Worm (Caenorhabditis elegans) whole organism, mixed stage, embryonic: ENCODE results near the gene swd-2.2.

Experiments used
- M03D4.4 ChIP-seq: sonication (generic microtip); optimal IDR thresholded peaks from 2 replicates; lab custom pipeline; 2017; ENCODE audit warnings: mild to moderate bottlenecking, missing genetic modification characterization, missing compliant biosample characterization
- bed-3 ChIP-seq: fragments of 200-800 bp; sonication (Bioruptor generic); optimal IDR thresholded peaks from 3 replicates; lab custom pipeline; 2018; ENCODE audit warnings: mild to moderate bottlenecking, missing genetic modification characterization, moderate library complexity, missing compliant biosample characterization
- blmp-1 ChIP-seq: fragments of 150-350 bp; optimal IDR thresholded peaks from 2 replicates; lab custom pipeline; 2014; ENCODE audit warnings: missing biosample characterization, missing genetic modification characterization
- ceh-39 ChIP-seq: fragments of 150-350 bp; optimal IDR thresholded peaks from 2 replicates; lab custom pipeline; 2014; ENCODE audit warnings: missing biosample characterization, missing genetic modification characterization
- ceh-43 ChIP-seq: fragments of 200-800 bp; sonication (Bioruptor generic); optimal IDR thresholded peaks from 2 replicates; lab custom pipeline; 2018; ENCODE audit warnings: mild to moderate bottlenecking, missing genetic modification characterization, moderate library complexity, missing compliant biosample characterization
- ceh-83 ChIP-seq: fragments of 200-800 bp; sonication (Bioruptor generic); optimal IDR thresholded peaks from 2 replicates; lab custom pipeline; 2018; ENCODE audit warnings: mild to moderate bottlenecking, missing genetic modification characterization, missing compliant biosample characterization
- ces-1 ChIP-seq: fragments of 150-350 bp; optimal IDR thresholded peaks from 2 replicates; lab custom pipeline; 2014; ENCODE audit warnings: missing biosample characterization, missing genetic modification reagents, missing genetic modification characterization
- cnd-1 ChIP-seq: fragments of 200-800 bp; sonication (Bioruptor generic); optimal IDR thresholded peaks from 2 replicates; lab custom pipeline; 2018; ENCODE audit warnings: mild to moderate bottlenecking, missing genetic modification characterization, missing compliant biosample characterization
- drap-1 ChIP-seq: fragments of 200-800 bp; sonication (Bioruptor generic); optimal IDR thresholded peaks from 3 replicates; lab custom pipeline; 2018; ENCODE audit warnings: mild to moderate bottlenecking, missing genetic modification characterization, missing compliant biosample characterization
- elt-1 ChIP-seq: sonication (generic microtip); optimal IDR thresholded peaks from 2 replicates; lab custom pipeline; 2017; ENCODE audit warnings: missing genetic modification characterization, mild to moderate bottlenecking, missing compliant biosample characterization, antibody characterized with exemption, moderate library complexity, borderline replicate concordance; ENCODE audit not compliant: insufficient read depth
- elt-3 ChIP-seq: fragments of 150-350 bp; optimal IDR thresholded peaks from 2 replicates; lab custom pipeline; 2014; ENCODE audit warnings: missing biosample characterization, missing genetic modification characterization
- flh-1 ChIP-seq: fragments of 200-800 bp; sonication (Bioruptor generic); optimal IDR thresholded peaks from 2 replicates; lab custom pipeline; 2018; ENCODE audit warnings: mild to moderate bottlenecking, missing genetic modification characterization, moderate library complexity, missing compliant biosample characterization
- ham-2 ChIP-seq: fragments of 200-800 bp; sonication (Bioruptor generic); optimal IDR thresholded peaks from 2 replicates; lab custom pipeline; 2018; ENCODE audit warnings: mild to moderate bottlenecking, missing genetic modification characterization, missing compliant biosample characterization
- hlh-1 ChIP-seq: fragments of 150-350 bp; optimal IDR thresholded peaks from 2 replicates; lab custom pipeline; 2014; ENCODE audit warnings: missing biosample characterization, missing genetic modification reagents, missing genetic modification characterization
- lin-13 ChIP-seq: fragments of 150-350 bp; optimal IDR thresholded peaks from 2 replicates; lab custom pipeline; 2014; ENCODE audit warnings: missing biosample characterization, missing genetic modification characterization
- lin-32 ChIP-seq: fragments of 200-800 bp; sonication (Bioruptor generic); optimal IDR thresholded peaks from 2 replicates; lab custom pipeline; 2018; ENCODE audit warnings: mild to moderate bottlenecking, missing genetic modification characterization, missing compliant biosample characterization
- lsy-2 ChIP-seq: fragments of 150-350 bp; optimal IDR thresholded peaks from 2 replicates; lab custom pipeline; 2014; ENCODE audit warnings: missing biosample characterization, missing genetic modification characterization
- mab-5 ChIP-seq: fragments of 150-350 bp; optimal IDR thresholded peaks from 2 replicates; lab custom pipeline; 2014; ENCODE audit warnings: missing biosample characterization, missing genetic modification characterization
- mep-1 ChIP-seq: fragments of 150-350 bp; optimal IDR thresholded peaks from 2 replicates; lab custom pipeline; 2017; ENCODE audit warnings: missing biosample characterization, missing genetic modification reagents, missing genetic modification characterization, inconsistent platforms
- mls-2 ChIP-seq: sonication (generic microtip); optimal IDR thresholded peaks from 2 replicates; lab custom pipeline; 2016; ENCODE audit warnings: mild to moderate bottlenecking, missing genetic modification characterization, moderate library complexity, missing compliant biosample characterization
- nhr-12 ChIP-seq: fragments of 150-350 bp; optimal IDR thresholded peaks from 2 replicates; lab custom pipeline; 2014; ENCODE audit warnings: missing biosample characterization, missing genetic modification characterization
- nhr-2 ChIP-seq: fragments of 150-350 bp; optimal IDR thresholded peaks from 2 replicates; lab custom pipeline; 2014; ENCODE audit warnings: missing biosample characterization, missing genetic modification characterization
- nhr-237 ChIP-seq: fragments of 150-350 bp; optimal IDR thresholded peaks from 2 replicates; lab custom pipeline; 2014; ENCODE audit warnings: missing biosample characterization, missing genetic modification characterization
- nhr-28 ChIP-seq: fragments of 150-350 bp; optimal IDR thresholded peaks from 2 replicates; lab custom pipeline; 2014; ENCODE audit warnings: missing biosample characterization, missing genetic modification characterization
- nhr-76 ChIP-seq: sonication (generic microtip); optimal IDR thresholded peaks from 2 replicates; lab custom pipeline; 2017; ENCODE audit warnings: missing biosample characterization, missing genetic modification characterization
- pha-4 ChIP-seq: fragments of 150-350 bp; optimal IDR thresholded peaks from 2 replicates; lab custom pipeline; 2018; ENCODE audit warnings: missing biosample characterization, missing genetic modification reagents, missing genetic modification characterization
- sem-2 ChIP-seq: fragments of 200-800 bp; sonication (Bioruptor generic); optimal IDR thresholded peaks from 2 replicates; lab custom pipeline; 2018; ENCODE audit warnings: mild to moderate bottlenecking, missing genetic modification characterization, missing compliant biosample characterization
- snpc-4 ChIP-seq: fragments of 150-350 bp; optimal IDR thresholded peaks from 2 replicates; lab custom pipeline; 2014; ENCODE audit warnings: missing biosample characterization, missing genetic modification characterization
- sptf-1 ChIP-seq: sonication (generic microtip); optimal IDR thresholded peaks from 2 replicates; lab custom pipeline; 2017; ENCODE audit warnings: mild to moderate bottlenecking, missing genetic modification characterization, moderate library complexity, missing compliant biosample characterization
- tbx-8 ChIP-seq: fragments of 200-800 bp; sonication (Bioruptor generic); optimal IDR thresholded peaks from 2 replicates; lab custom pipeline; 2018; ENCODE audit warnings: mild to moderate bottlenecking, missing genetic modification characterization, moderate library complexity, missing compliant biosample characterization
- unc-120 ChIP-seq: sonication (generic microtip); optimal IDR thresholded peaks from 2 replicates; lab custom pipeline; 2017; ENCODE audit warnings: missing genetic modification characterization, missing compliant biosample characterization; ENCODE audit not compliant: poor library complexity, severe bottlenecking
- unc-39 ChIP-seq: fragments of 150-350 bp; optimal IDR thresholded peaks from 2 replicates; lab custom pipeline; 2014; ENCODE audit warnings: missing biosample characterization, missing genetic modification characterization
- unc-62 ChIP-seq: fragments of 150-350 bp; optimal IDR thresholded peaks from 2 replicates; lab custom pipeline; 2014; ENCODE audit warnings: missing biosample characterization, missing genetic modification reagents, missing genetic modification characterization
- zip-8 ChIP-seq: fragments of 150-350 bp; optimal IDR thresholded peaks from 2 replicates; lab custom pipeline; 2014; ENCODE audit warnings: missing biosample characterization, missing genetic modification characterization
- ztf-11 ChIP-seq: fragments of 150-350 bp; optimal IDR thresholded peaks from 2 replicates; lab custom pipeline; 2014; ENCODE audit warnings: missing biosample characterization, missing genetic modification characterization

swd-2.2 gene

DNA sequence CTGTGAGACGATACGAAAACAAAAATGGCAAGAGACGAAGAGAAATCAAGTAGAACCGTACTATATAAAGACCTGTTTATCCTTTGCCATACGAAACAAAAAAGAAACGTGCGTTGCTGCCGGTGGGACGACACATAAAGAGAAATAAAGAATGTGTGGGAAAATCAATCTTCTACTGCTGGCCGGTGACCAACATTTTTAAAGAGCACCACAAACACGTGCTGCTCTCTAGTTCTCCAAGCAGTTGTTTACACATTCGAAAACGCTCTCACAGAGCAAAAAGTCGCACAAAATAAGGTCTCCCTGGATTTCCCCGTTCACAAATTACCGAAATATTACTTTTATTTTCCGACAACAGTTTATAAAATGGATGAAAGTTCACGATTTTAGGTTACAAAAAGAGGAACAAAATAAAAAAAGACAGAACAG is 15.3 kb downstream of the swd-2.2 start, which contains the start of gene imp-3:
TSS of gene imp-3 (minus strand) at position 93 of the 429 bp plus-strand sequence.
- TF ChIP-seq hlh-1: peak; percentile 7
- TF ChIP-seq sem-2 (GFP tag; lab: Kevin White, UChicago): peak; percentile 17
- TF ChIP-seq lsy-2 (tag; lab: Kevin White, UChicago): peak; percentile 25
- no peak for TF ChIP-seq flh-1 (GFP tag; lab: Kevin White, UChicago)
- no peak for TF ChIP-seq bed-3 (GFP tag; lab: Kevin White, UChicago)
- no peak for TF ChIP-seq pha-4
- TF ChIP-seq nhr-76 (tag; lab: Kevin White, UChicago): no peak

DNA sequence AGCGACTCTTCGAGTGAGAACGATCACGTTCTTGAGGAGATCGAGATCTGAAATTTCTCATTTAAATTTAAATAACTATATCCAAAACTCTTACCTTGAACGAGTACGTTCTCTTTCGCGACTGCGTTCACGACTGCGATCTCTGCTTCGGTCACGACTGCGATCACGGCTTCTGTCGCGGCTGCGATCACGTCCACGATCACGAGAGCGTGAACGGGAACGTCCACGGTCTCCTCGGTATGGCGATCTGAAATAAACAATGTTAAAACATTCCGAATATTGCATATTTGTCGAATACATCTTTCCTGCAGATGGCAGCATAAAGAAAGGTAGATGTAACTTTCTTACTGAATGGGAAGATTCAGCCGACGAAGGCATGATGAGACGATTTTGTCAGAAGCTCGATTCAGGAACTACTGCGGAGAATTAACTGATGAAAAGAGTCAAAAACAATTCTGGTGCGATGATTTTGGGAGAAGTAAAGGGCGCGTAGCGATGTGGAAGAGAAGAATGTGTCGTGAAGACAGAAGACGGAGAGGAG is 16.0 kb downstream of the swd-2.2 start:
- TF ChIP-seq unc-62 (GFP tag; lab: Kevin White, UChicago) (no peak), mls-2 (tag; lab: Kevin White, UChicago) (no peak)

DNA sequence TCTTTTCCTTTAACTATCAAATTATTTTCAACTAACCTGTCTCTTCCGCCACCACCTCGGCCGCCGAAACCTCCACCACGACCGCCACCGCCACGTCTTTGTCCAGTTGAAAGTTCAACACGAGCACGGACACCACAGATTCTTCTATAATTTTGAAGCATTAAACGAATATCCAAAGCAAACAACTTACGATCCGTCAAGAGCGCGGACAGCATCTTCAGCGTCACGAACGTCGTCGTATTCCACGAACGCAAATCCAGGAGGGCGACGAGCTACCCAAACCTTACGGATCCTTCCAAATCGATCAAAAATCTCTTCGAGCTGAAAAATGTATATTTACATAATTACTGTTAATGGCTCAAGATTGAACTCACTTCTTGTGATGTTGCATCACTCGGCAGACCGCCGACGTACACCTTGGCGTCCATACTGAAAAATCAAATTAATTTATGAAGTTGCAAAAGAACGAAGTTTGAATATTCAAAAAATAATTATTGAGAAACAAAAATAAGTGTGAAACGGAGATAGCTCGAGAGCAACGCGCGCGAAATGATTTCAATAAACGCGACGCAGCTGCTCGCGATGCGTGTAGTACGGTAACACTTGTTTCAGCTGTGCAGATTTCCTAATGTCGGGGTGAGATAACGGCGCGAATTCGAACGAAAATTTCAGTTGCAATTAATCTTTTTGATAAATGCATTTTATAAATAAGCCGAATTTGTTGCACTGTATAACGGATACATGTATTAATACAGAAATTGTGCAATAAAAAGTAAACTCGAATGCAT is 16.8 kb downstream of the swd-2.2 start, which contains the start of gene rsp-6:
TSS of gene rsp-6 (minus strand) at position 429 of the 788 bp plus-strand sequence.
- TF ChIP-seq snpc-4 (tag; lab: Kevin White, UChicago) (no peak), mep-1 (tag; lab: Kevin White, UChicago) (peak; percentile 98), ceh-83 (GFP tag; lab: Kevin White, UChicago) (no peak), elt-3 (no peak), blmp-1 (tag; lab: Kevin White, UChicago) (no peak), ces-1 (GFP tag; lab: Kevin White, UChicago) (peak; percentile 87), unc-120 (tag; lab: Kevin White, UChicago) (peak; percentile 56), pha-4 (peak; percentile 94), nhr-12 (tag; lab: Kevin White, UChicago) (peak; percentile 2), nhr-2 (tag; lab: Kevin White, UChicago) (no peak), tbx-8 (GFP tag; lab: Kevin White, UChicago) (no peak), hlh-1 (peak; percentile 95), lin-13 (tag; lab: Kevin White, UChicago) (peak; percentile 85), lsy-2 (tag; lab: Kevin White, UChicago) (peak; percentile 98), flh-1 (GFP tag; lab: Kevin White, UChicago) (no peak), ceh-43 (GFP tag; lab: Kevin White, UChicago) (no peak), cnd-1 (peak; percentile 58), zip-8 (tag; lab: Kevin White, UChicago) (no peak), bed-3 (GFP tag; lab: Kevin White, UChicago) (no peak), ham-2 (no peak), unc-39 (tag; lab: Kevin White, UChicago) (no peak), unc-62 (GFP tag; lab: Kevin White, UChicago) (peak; percentile 77), lin-32 (no peak), ceh-39 (peak; percentile 86), sptf-1 (tag; lab: Kevin White, UChicago) (peak; percentile 6), mls-2 (tag; lab: Kevin White, UChicago) (no peak), drap-1 (GFP tag; lab: Kevin White, UChicago) (peak; percentile 20), mab-5 (no peak), nhr-76 (tag; lab: Kevin White, UChicago) (no peak), nhr-237 (tag; lab: Kevin White, UChicago) (peak; percentile 86), sem-2 (GFP tag; lab: Kevin White, UChicago) (no peak), elt-1 (tag; lab: Kevin White, UChicago) (peak; percentile 30), M03D4.4 (tag; lab: Kevin White, UChicago) (no peak), nhr-28 (tag; lab: Kevin White, UChicago) (no peak), ztf-11 (tag; lab: Kevin White, UChicago) (no peak)
